Fruit fly (Drosophila melanogaster): ENCODE measurements around the gene CG42675.

CG42675 gene

dm6 chr3R:5801703-5802436 lies 11.5 kb upstream of the CG42675 start, which contains the start of gene CG11000:
TSS of gene CG11000 (plus strand) at chr3R:5802328.
- TF ChIP-seq CG10669 (GFP tag; optimal IDR thresholded peaks at IDR 0.05) (no peak), esn (GFP tag; optimal IDR thresholded peaks at IDR 0.05) (no peak), salr (GFP tag; optimal IDR thresholded peaks at IDR 0.05) (no peak)

- peak; percentile 61 for TF ChIP-seq Eip78C (GFP tag)
- TF ChIP-seq Smox (GFP tag; optimal IDR thresholded peaks at IDR 0.05), result no peak
These were observed 7.8 kb downstream of the CG42675 start, which contains the start of gene Hpr1 for dm6 chr3R:5821243-5821642. TSS of gene Hpr1 (minus strand) at chr3R:5821440.

- TF ChIP-seq spab (GFP tag; optimal IDR thresholded peaks at IDR 0.05), result no peak
- TF ChIP-seq CG11902 (GFP tag; optimal IDR thresholded peaks at IDR 0.05), result no peak
These were observed 8.3 kb downstream of the CG42675 start, which contains the start of gene CG46303 for dm6 chr3R:5821750-5822149. TSS of gene CG46303 (plus strand) at chr3R:5821972.

- TF ChIP-seq achi (GFP tag; optimal IDR thresholded peaks at IDR 0.05) (peak; percentile 70), Hr38 (GFP tag; optimal IDR thresholded peaks at IDR 0.05) (no peak), CG6854 (GFP tag; optimal IDR thresholded peaks at IDR 0.05) (no peak), Lpt (GFP tag; optimal IDR thresholded peaks at IDR 0.05) (no peak), dsx (GFP tag; optimal IDR thresholded peaks at IDR 0.05; ENCODE audit: poor library complexity, severe bottlenecking) (peak; percentile 46), Gug (GFP tag; IDR thresholded peaks at IDR 0.05) (0 out of 2 replicates have a peak, but pooled peaks have one; percentile 32), Ets21C (GFP tag; optimal IDR thresholded peaks at IDR 0.05) (peak; percentile 51), CG3919 (GFP tag; optimal IDR thresholded peaks at IDR 0.05) (no peak), CG6792 (GFP tag; optimal IDR thresholded peaks at IDR 0.05) (peak; percentile 66), lz (GFP tag; optimal IDR thresholded peaks at IDR 0.05) (peak; percentile 66), cyc (GFP tag; optimal IDR thresholded peaks at IDR 0.05) (peak; percentile 67), CG6808 (GFP tag; optimal IDR thresholded peaks at IDR 0.05) (peak; percentile 21), dac (GFP tag; optimal IDR thresholded peaks at IDR 0.05) (no peak), Hr4 (GFP tag; optimal IDR thresholded peaks at IDR 0.05) (peak; percentile 67), CG1621 (tag; optimal IDR thresholded peaks at IDR 0.05) (no peak), Eip75B (GFP tag; optimal IDR thresholded peaks at IDR 0.05) (peak; percentile 50), CG11902 (GFP tag; optimal IDR thresholded peaks at IDR 0.05) (peak; percentile 35), spab (GFP tag; optimal IDR thresholded peaks at IDR 0.05) (no peak), esn (GFP tag; optimal IDR thresholded peaks at IDR 0.05) (peak; percentile 78), OdsH (GFP tag; optimal IDR thresholded peaks at IDR 0.05) (peak; percentile 74), CG10669 (GFP tag; optimal IDR thresholded peaks at IDR 0.05) (no peak), Sox14 (GFP tag; optimal IDR thresholded peaks at IDR 0.05) (peak; percentile 70), CG34406 (GFP tag; optimal IDR thresholded peaks at IDR 0.05) (peak; percentile 60), fd85E (GFP tag; optimal IDR thresholded peaks at IDR 0.05) (no peak), CG10631 (GFP tag; optimal IDR thresholded peaks at IDR 0.05) (peak; percentile 65), CG11762 (GFP tag; optimal IDR thresholded peaks at IDR 0.05; ENCODE audit: insufficient read depth) (peak; percentile 19), Ets96B (tag; optimal IDR thresholded peaks at IDR 0.05) (peak; percentile 67), svp (GFP tag) (peak; percentile 71), salr (GFP tag; optimal IDR thresholded peaks at IDR 0.05) (no peak), CG8632 (GFP tag; optimal IDR thresholded peaks at IDR 0.05) (peak; percentile 15), Sox15 (GFP tag; optimal IDR thresholded peaks at IDR 0.05) (peak; percentile 29), Smox (GFP tag; optimal IDR thresholded peaks at IDR 0.05) (no peak), Blimp-1 (GFP tag; optimal IDR thresholded peaks at IDR 0.05) (no peak), CG9139 (GFP tag; optimal IDR thresholded peaks at IDR 0.05) (no peak), Sox102F (GFP tag; optimal IDR thresholded peaks at IDR 0.05) (no peak), CG15336 (GFP tag; IDR thresholded peaks at IDR 0.05) (no peak), Eip93F (GFP tag; optimal IDR thresholded peaks at IDR 0.05) (peak; percentile 52), vri (GFP tag; optimal IDR thresholded peaks at IDR 0.05) (peak; percentile 37), CG4318 (GFP tag; optimal IDR thresholded peaks at IDR 0.05) (no peak), CG3032 (tag; optimal IDR thresholded peaks at IDR 0.05) (peak; percentile 66), Hr39 (GFP tag; optimal IDR thresholded peaks at IDR 0.05) (peak; percentile 53), CG11294 (GFP tag; IDR thresholded peaks at IDR 0.05) (no peak)
These were observed 11.0 kb downstream of the CG42675 start, which contains the start of the genes Sec20 and dgrn for dm6 chr3R:5824456-5824855. TSS of gene Sec20 (minus strand) at chr3R:5824532. TSS of gene dgrn (plus strand) at chr3R:5824615.

Data from whole organism, prepupa.